Fruit fly (Drosophila melanogaster) whole organism, embryonic: ENCODE data around the gene CG10702.

ENCODE experiments used
- ATbp ChIP-seq: fragments of 200-800 bp; sonication (Bioruptor generic); optimal IDR thresholded peaks from 2 replicates; lab custom pipeline; 2017; ENCODE audit warnings: missing biosample characterization, mild to moderate bottlenecking, missing genetic modification characterization, missing genetic modification reagents
- Bdp1 ChIP-seq: fragments of 200-800 bp; sonication (Bioruptor generic); optimal IDR thresholded peaks from 3 replicates; lab custom pipeline; 2016; ENCODE audit warnings: missing biosample characterization, missing genetic modification characterization
- Blimp-1 ChIP-seq: fragments of 200-800 bp; sonication (Bioruptor generic); optimal IDR thresholded peaks from 3 replicates; lab custom pipeline; 2018; ENCODE audit warnings: missing biosample characterization, missing genetic modification characterization, mild to moderate bottlenecking, moderate library complexity, missing genetic modification reagents
- CG12155 ChIP-seq: fragments of 200-800 bp; sonication (Bioruptor generic); optimal IDR thresholded peaks from 3 replicates; lab custom pipeline; 2016; ENCODE audit warnings: missing biosample characterization, missing genetic modification characterization
- CG12942 ChIP-seq: fragments of 200-800 bp; sonication (Bioruptor generic); optimal IDR thresholded peaks from 3 replicates; lab custom pipeline; 2016; ENCODE audit warnings: missing biosample characterization, missing genetic modification characterization
- CG14710 ChIP-seq: fragments of 200-800 bp; sonication (Bioruptor generic); optimal IDR thresholded peaks from 3 replicates; lab custom pipeline; 2019; ENCODE audit warnings: missing biosample characterization, mild to moderate bottlenecking, missing genetic modification characterization, moderate library complexity
- CG15601 ChIP-seq: fragments of 200-800 bp; sonication (Bioruptor generic); optimal IDR thresholded peaks from 3 replicates; lab custom pipeline; 2019; ENCODE audit warnings: missing biosample characterization, mild to moderate bottlenecking, missing genetic modification characterization, moderate library complexity
- CG1647 ChIP-seq: fragments of 200-800 bp; sonication (Bioruptor generic); optimal IDR thresholded peaks from 3 replicates; lab custom pipeline; 2016; ENCODE audit warnings: missing biosample characterization, missing genetic modification characterization
- CG17186 ChIP-seq: fragments of 200-800 bp; sonication (Bioruptor generic); optimal IDR thresholded peaks from 3 replicates; lab custom pipeline; 2017; ENCODE audit warnings: missing biosample characterization, missing genetic modification reagents, missing genetic modification characterization
- CG17912 ChIP-seq: fragments of 200-800 bp; sonication (Bioruptor generic); optimal IDR thresholded peaks from 2 replicates; lab custom pipeline; 2018; ENCODE audit warnings: missing biosample characterization, mild to moderate bottlenecking, missing genetic modification characterization
- CG1792 ChIP-seq: fragments of 200-800 bp; sonication (Bioruptor generic); optimal IDR thresholded peaks from 2 replicates; lab custom pipeline; 2016; ENCODE audit warnings: missing biosample characterization, missing genetic modification characterization
- CG18619 ChIP-seq: fragments of 200-800 bp; sonication (Bioruptor generic); optimal IDR thresholded peaks from 3 replicates; lab custom pipeline; 2017; ENCODE audit warnings: missing biosample characterization, mild to moderate bottlenecking, missing genetic modification characterization
- CG2202 ChIP-seq: fragments of 200-800 bp; sonication (Bioruptor generic); optimal IDR thresholded peaks from 2 replicates; lab custom pipeline; 2018; ENCODE audit warnings: missing biosample characterization, mild to moderate bottlenecking, missing genetic modification characterization
- CG33213 ChIP-seq: fragments of 200-800 bp; sonication (Bioruptor generic); optimal IDR thresholded peaks from 3 replicates; lab custom pipeline; 2016; ENCODE audit warnings: missing biosample characterization, missing genetic modification characterization
- CG34376 ChIP-seq: fragments of 200-800 bp; sonication (Bioruptor generic); optimal IDR thresholded peaks from 2 replicates; lab custom pipeline; 2018; ENCODE audit warnings: missing biosample characterization, mild to moderate bottlenecking, missing genetic modification characterization
- CG34422 ChIP-seq: fragments of 200-800 bp; sonication (Bioruptor generic); IDR thresholded peaks from 3 replicates; pipeline ENCODE4 v1.3.6; 2022; ENCODE audit warnings: missing biosample characterization, missing genetic modification characterization
- CG5180 ChIP-seq: fragments of 200-800 bp; sonication (Bioruptor generic); optimal IDR thresholded peaks from 3 replicates; lab custom pipeline; 2017; ENCODE audit warnings: missing biosample characterization, missing genetic modification characterization, mild to moderate bottlenecking, moderate library complexity, missing genetic modification reagents
- CG6254 ChIP-seq: fragments of 200-800 bp; sonication (Bioruptor generic); optimal IDR thresholded peaks from 3 replicates; lab custom pipeline; 2017; ENCODE audit warnings: mild to moderate bottlenecking, missing biosample characterization, missing genetic modification reagents, missing genetic modification characterization
- CG7271 ChIP-seq: fragments of 200-800 bp; sonication (Bioruptor generic); optimal IDR thresholded peaks from 2 replicates; lab custom pipeline; 2018; ENCODE audit warnings: missing biosample characterization, mild to moderate bottlenecking, missing genetic modification characterization, moderate library complexity
- CG9876 ChIP-seq: fragments of 200-800 bp; sonication (Bioruptor generic); optimal IDR thresholded peaks from 2 replicates; lab custom pipeline; 2016; ENCODE audit warnings: missing biosample characterization, missing genetic modification characterization
- Doc2 ChIP-seq: fragments of 200-800 bp; sonication (Bioruptor generic); IDR thresholded peaks from 2 replicates; pipeline ENCODE4 v1.3.6; 2022; ENCODE audit warnings: missing biosample characterization, missing genetic modification characterization
- Fer3 ChIP-seq: fragments of 200-800 bp; sonication (Bioruptor generic); optimal IDR thresholded peaks from 2 replicates; lab custom pipeline; 2018; ENCODE audit warnings: missing biosample characterization, mild to moderate bottlenecking, missing genetic modification characterization, moderate library complexity
- Hey ChIP-seq: fragments of 200-800 bp; sonication (Bioruptor generic); optimal IDR thresholded peaks from 3 replicates; lab custom pipeline; 2018; ENCODE audit warnings: missing biosample characterization, mild to moderate bottlenecking, missing genetic modification characterization
- Hr39 ChIP-seq: fragments of >200 bp; optimal IDR thresholded peaks from 2 replicates; lab custom pipeline; 2017
- Lpt ChIP-seq: fragments of >200 bp; optimal IDR thresholded peaks from 2 replicates; lab custom pipeline; 2018; ENCODE audit warnings: missing biosample characterization, missing genetic modification characterization
- Med ChIP-seq: fragments of 200-800 bp; sonication (Bioruptor generic); peaks from one replicate; lab custom pipeline; 2016; ENCODE audit warnings: missing biosample characterization, missing genetic modification characterization, mild to moderate bottlenecking, inconsistent platforms, moderate library complexity
- Opbp ChIP-seq: fragments of 200-800 bp; sonication (Bioruptor generic); IDR thresholded peaks from 3 replicates; pipeline ENCODE4 v1.3.6; 2022; ENCODE audit warnings: missing biosample characterization, missing genetic modification characterization; ENCODE audit not compliant: partially characterized antibody
- Side ChIP-seq: fragments of 200-800 bp; sonication (Bioruptor generic); optimal IDR thresholded peaks from 2 replicates; lab custom pipeline; 2016; ENCODE audit warnings: missing biosample characterization, missing genetic modification characterization
- Tbp ChIP-seq: fragments of >200 bp; optimal IDR thresholded peaks from 2 replicates; lab custom pipeline; 2018; ENCODE audit warnings: missing biosample characterization, missing genetic modification characterization
- Usf ChIP-seq: fragments of 200-800 bp; sonication (Bioruptor generic); optimal IDR thresholded peaks from 2 replicates; lab custom pipeline; 2017; ENCODE audit warnings: missing genotype, missing biosample characterization, missing genetic modification characterization
- abd-A ChIP-seq: fragments of 200-800 bp; sonication (Bioruptor generic); optimal IDR thresholded peaks from 3 replicates; lab custom pipeline; 2019; ENCODE audit warnings: missing biosample characterization, mild to moderate bottlenecking, missing genetic modification characterization, moderate library complexity
- al ChIP-seq: fragments of 200-800 bp; sonication (Bioruptor generic); IDR thresholded peaks from 2 replicates; pipeline ENCODE4 v1.3.6; 2022; ENCODE audit warnings: missing biosample characterization, missing genetic modification characterization
- ara ChIP-seq: fragments of 200-800 bp; sonication (Bioruptor generic); IDR thresholded peaks from 2 replicates; pipeline ENCODE4 v1.3.6; 2022; ENCODE audit warnings: missing biosample characterization, missing genetic modification characterization
- bigmax ChIP-seq: fragments of 200-800 bp; sonication (Bioruptor generic); optimal IDR thresholded peaks from 2 replicates; lab custom pipeline; 2018; ENCODE audit warnings: missing biosample characterization, mild to moderate bottlenecking, missing genetic modification characterization
- bsh ChIP-seq, 2 experiments: fragments of 200-800 bp; sonication (Bioruptor generic); optimal IDR thresholded peaks; 2 replicates each; lab custom pipeline; 2017 to 2018; ENCODE audit warnings: mild to moderate bottlenecking in 2 of 2, missing biosample characterization in 2 of 2, missing genetic modification characterization in 2 of 2, moderate library complexity in 1 of 2
- da ChIP-seq: fragments of 200-800 bp; sonication (Bioruptor generic); optimal IDR thresholded peaks from 2 replicates; lab custom pipeline; 2016; ENCODE audit warnings: missing biosample characterization, missing genetic modification characterization
- dm ChIP-seq: fragments of 200-800 bp; sonication (Bioruptor generic); optimal IDR thresholded peaks from 3 replicates; lab custom pipeline; 2016; ENCODE audit warnings: missing biosample characterization, missing genetic modification characterization
- dmrt11E ChIP-seq: fragments of 200-800 bp; sonication (Bioruptor generic); optimal IDR thresholded peaks from 3 replicates; lab custom pipeline; 2018; ENCODE audit warnings: missing biosample characterization, mild to moderate bottlenecking, missing genetic modification characterization, moderate library complexity
- ewg ChIP-seq: fragments of 200-800 bp; sonication (Bioruptor generic); optimal IDR thresholded peaks from 3 replicates; lab custom pipeline; 2017; ENCODE audit warnings: mild to moderate bottlenecking, missing biosample characterization, missing genetic modification reagents, missing genetic modification characterization
- gfzf ChIP-seq: fragments of 200-800 bp; sonication (Bioruptor generic); optimal IDR thresholded peaks from 2 replicates; lab custom pipeline; 2016; ENCODE audit warnings: missing biosample characterization, mild to moderate bottlenecking, missing genetic modification characterization, moderate library complexity
- gsb ChIP-seq: fragments of 200-800 bp; sonication (Bioruptor generic); IDR thresholded peaks from 2 replicates; pipeline ENCODE4 v1.3.6; 2022; ENCODE audit warnings: missing biosample characterization, missing genetic modification characterization
- ham ChIP-seq: fragments of 200-800 bp; sonication (Bioruptor generic); IDR thresholded peaks from 2 replicates; pipeline ENCODE4 v1.3.6; 2022; ENCODE audit warnings: missing biosample characterization, missing genetic modification characterization
- ken ChIP-seq: fragments of 200-800 bp; sonication (Bioruptor generic); IDR thresholded peaks from 3 replicates; pipeline ENCODE4 v1.3.6; 2022; ENCODE audit warnings: missing biosample characterization, missing genetic modification characterization
- klu ChIP-seq: fragments of 200-800 bp; sonication (Bioruptor generic); IDR thresholded peaks from 2 replicates; pipeline ENCODE4 v1.3.6; 2022; ENCODE audit warnings: missing biosample characterization, missing genetic modification characterization
- lbe ChIP-seq: fragments of 200-800 bp; sonication (Bioruptor generic); optimal IDR thresholded peaks from 2 replicates; lab custom pipeline; 2016; ENCODE audit warnings: missing biosample characterization, mild to moderate bottlenecking, missing genetic modification characterization
- pum ChIP-seq: fragments of 200-800 bp; sonication (Bioruptor generic); optimal IDR thresholded peaks from 2 replicates; lab custom pipeline; 2016; ENCODE audit warnings: missing biosample characterization, missing genetic modification characterization
- ranshi ChIP-seq: fragments of 200-800 bp; sonication (Bioruptor generic); IDR thresholded peaks from 2 replicates; pipeline ENCODE4 v1.3.6; 2022; ENCODE audit warnings: missing biosample characterization, missing genetic modification characterization
- salm ChIP-seq: fragments of 200-800 bp; sonication (Bioruptor generic); optimal IDR thresholded peaks from 2 replicates; lab custom pipeline; 2018; ENCODE audit warnings: missing biosample characterization, mild to moderate bottlenecking, missing genetic modification characterization
- sim ChIP-seq: fragments of 200-800 bp; sonication (Bioruptor generic); IDR thresholded peaks from 2 replicates; pipeline ENCODE4 v1.3.6; 2022; ENCODE audit warnings: missing biosample characterization, missing genetic modification characterization
- sima ChIP-seq: fragments of 200-800 bp; sonication (Bioruptor generic); optimal IDR thresholded peaks from 2 replicates; lab custom pipeline; 2016; ENCODE audit warnings: missing biosample characterization, missing genetic modification characterization
- trem ChIP-seq: fragments of 200-800 bp; optimal IDR thresholded peaks from 3 replicates; lab custom pipeline; 2019; ENCODE audit warnings: missing biosample characterization, mild to moderate bottlenecking, missing genetic modification characterization, moderate library complexity

Gene CG10702

DNA sequence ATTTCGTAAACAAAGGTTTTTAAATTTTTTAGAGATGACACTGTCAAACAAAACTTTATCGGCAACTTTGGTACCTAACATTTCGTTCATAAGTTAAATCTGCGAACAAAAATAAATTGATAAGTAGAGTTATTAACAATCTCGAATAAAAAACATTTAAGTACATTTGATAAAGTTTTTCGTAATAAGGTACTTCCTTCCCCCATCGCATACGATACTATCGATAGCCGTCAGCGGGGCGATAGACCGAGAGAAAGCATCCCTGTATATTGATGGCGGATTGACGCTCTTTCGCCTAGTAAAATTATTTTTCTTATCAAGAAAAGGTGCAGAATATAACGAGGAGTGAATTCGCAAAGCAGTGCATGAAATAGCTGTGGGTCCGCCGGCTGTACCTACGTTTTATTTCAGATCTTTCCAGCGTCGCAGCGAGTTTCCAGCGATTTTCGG, 24.5 kb downstream of the CG10702 start, which contains the start of the genes Ttc19 and Acn (continued):
- peak; percentile 40 for TF ChIP-seq salm
- TF ChIP-seq CG12155 (GFP tag; lab: Kevin White, UChicago) = peak; percentile 77
- peak; percentile 78 for TF ChIP-seq Bdp1
- TF ChIP-seq Fer3 (tag; lab: Kevin White, UChicago) = peak; percentile 80
- TF ChIP-seq abd-A (tag; lab: Kevin White, UChicago) = no peak
- TF ChIP-seq dmrt11E (tag; lab: Kevin White, UChicago) = peak; percentile 74
- TF ChIP-seq sim = no peak
- peak; percentile 59 for TF ChIP-seq CG17912
- TF ChIP-seq Usf = peak; percentile 32
- peak; percentile 76 for TF ChIP-seq da (GFP tag; lab: Kevin White, UChicago)
- peak; percentile 66 for TF ChIP-seq ewg
- peak; percentile 91 for TF ChIP-seq pum (GFP tag; lab: Kevin White, UChicago)
- TF ChIP-seq Hey (tag; lab: Kevin White, UChicago) = no peak
- peak; percentile 76 for TF ChIP-seq CG18619 (GFP tag; lab: Kevin White, UChicago)
- TF ChIP-seq CG33213 (GFP tag; lab: Kevin White, UChicago) = peak; percentile 88
- TF ChIP-seq ranshi (GFP tag; lab: Robert Waterston, UW) = peak; percentile 68
- TF ChIP-seq lbe (GFP tag; lab: Kevin White, UChicago) = peak; percentile 70
- peak; percentile 86 for TF ChIP-seq ken
- TF ChIP-seq CG2202 (tag; lab: Kevin White, UChicago) = peak; percentile 66
- no peak for TF ChIP-seq ATbp (GFP tag; lab: Kevin White, UChicago)
- peak; percentile 74 for TF ChIP-seq CG7271
- TF ChIP-seq trem = peak; percentile 90
- TF ChIP-seq dm (GFP tag; lab: Kevin White, UChicago) = peak; percentile 80
- TF ChIP-seq CG9876 = peak; percentile 83
- TF ChIP-seq klu (GFP tag; lab: Robert Waterston, UW) = peak; percentile 72
- peak; percentile 77 for TF ChIP-seq CG15601 (tag; lab: Kevin White, UChicago)
- TF ChIP-seq bigmax (GFP tag; lab: Kevin White, UChicago) = no peak
- peak; percentile 37 for TF ChIP-seq gfzf (GFP tag; lab: Kevin White, UChicago)
- TF ChIP-seq CG34422 (GFP tag; lab: Robert Waterston, UW) = peak; percentile 92
- TF ChIP-seq Med = peak; percentile 97
- no peak for TF ChIP-seq Lpt (GFP tag; lab: Kevin White, UChicago)
- peak; percentile 82 for TF ChIP-seq ara (GFP tag; lab: Robert Waterston, UW)
- TF ChIP-seq Blimp-1 (GFP tag; lab: Kevin White, UChicago) = peak; percentile 71
- no peak for TF ChIP-seq sima
- TF ChIP-seq Opbp (GFP tag; lab: Robert Waterston, UW) = peak; percentile 96
- peak; percentile 44; the same call in 1 of the 2 replicates for TF ChIP-seq gsb (GFP tag; lab: Robert Waterston, UW)
- peak; percentile 75 for TF ChIP-seq al
- TF ChIP-seq CG12942 (GFP tag; lab: Kevin White, UChicago) = peak; percentile 79
- TF ChIP-seq Doc2 (GFP tag; lab: Robert Waterston, UW) = no peak
- TF ChIP-seq CG1647 = peak; percentile 88
- no peak for TF ChIP-seq Hr39 (lab: Kevin White, UChicago)
- no peak for TF ChIP-seq CG5180
- TF ChIP-seq CG6254 = peak; percentile 50
- TF ChIP-seq CG1792 = peak; percentile 87
- TF ChIP-seq CG14710 (tag; lab: Kevin White, UChicago) = peak; percentile 90
- peak; percentile 81 for TF ChIP-seq CG17186 (GFP tag; lab: Kevin White, UChicago)
- TF ChIP-seq Side = peak; percentile 90
- peak; percentile 75 for TF ChIP-seq CG34376 (GFP tag; lab: Kevin White, UChicago)
- peak; percentile 74; the same call in 1 of the 2 replicates for TF ChIP-seq ham (GFP tag; lab: Robert Waterston, UW)
- TF ChIP-seq Tbp (GFP tag; lab: Kevin White, UChicago) = no peak
- TF ChIP-seq bsh (GFP tag; optimal IDR thresholded peaks at IDR 0.05; lab: Kevin White, UChicago) = peak; percentile 7 to 80
